Fruit fly (Drosophila melanogaster) whole organism: ENCODE data around the gene CG13250.

Experiments used
- Dll ChIP-seq: fragments of >200 bp; optimal IDR thresholded peaks from 2 replicates; lab custom pipeline; 2017
- EcR ChIP-seq, 2 experiments: fragments of >200 bp; optimal IDR thresholded peaks; 2 replicates each; lab custom pipeline; 2017; ENCODE audit warnings: missing biosample characterization in 2 of 2, missing genetic modification characterization in 2 of 2, missing genetic modification reagents in 2 of 2
- usp ChIP-seq: fragments of >200 bp; optimal IDR thresholded peaks from 2 replicates; lab custom pipeline; 2017; ENCODE audit warnings: missing biosample characterization, missing genetic modification characterization, mixed read lengths

- no peak for TF ChIP-seq EcR (GFP tag; optimal IDR thresholded peaks at IDR 0.05; lab: Kevin White, UChicago)
- no peak for TF ChIP-seq usp
- TF ChIP-seq Dll (lab: Kevin White, UChicago) = no peak
Observed at dm6 chr3L:20525743-20526142, 7.8 kb upstream of the CG13250 start.
